Fruit fly (Drosophila melanogaster) S2 (cell line): ENCODE results near the gene Srrm234.

ENCODE experiments used
- CG8478 ChIP-seq: fragments of >200 bp; optimal IDR thresholded peaks from 2 replicates; lab custom pipeline; 2018
- CTCF ChIP-seq, 2 experiments: fragments of >200 bp; optimal IDR thresholded peaks; 2 replicates each; lab custom pipeline; 2018

Gene Srrm234

DNA sequence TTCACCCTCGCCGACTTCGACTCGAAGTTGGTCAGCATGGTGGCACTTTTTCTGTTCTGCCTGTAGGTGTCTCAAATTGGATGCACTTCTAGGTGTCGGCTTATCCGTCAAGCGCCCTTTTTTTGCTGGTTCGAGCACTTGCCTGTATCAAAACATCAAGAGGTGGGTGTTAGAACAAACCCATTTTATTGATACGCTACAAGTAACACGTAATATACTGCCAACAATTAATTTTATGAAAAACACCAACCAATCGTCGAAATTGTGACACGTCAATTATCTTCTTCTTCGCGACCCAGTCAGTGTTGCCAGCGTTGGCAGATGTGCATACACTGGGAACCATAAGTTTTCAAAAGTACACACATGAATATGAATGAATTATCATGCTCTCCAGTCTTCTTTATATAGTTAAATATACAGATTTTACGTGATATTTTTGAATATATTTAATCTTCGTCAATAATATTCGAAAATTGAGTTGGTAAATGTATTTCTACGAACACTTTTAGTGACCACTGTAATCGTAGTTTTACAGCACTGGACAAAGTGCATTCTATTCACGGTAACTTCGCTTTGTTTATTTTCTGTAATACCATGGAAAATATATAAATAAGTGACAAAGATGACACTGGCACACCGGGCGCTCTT, 19.8 kb downstream of the Srrm234 start, which contains the start of the genes alphaCOP and CG13919:
Gene alphaCOP, minus strand, starts transcription at position 280 of the 648 bp plus-strand sequence.
Gene CG13919, plus strand, starts transcription at position 548 of the 648 bp plus-strand sequence.
- TF ChIP-seq CTCF (optimal IDR thresholded peaks at IDR 0.05; lab: Kevin White, UChicago) (no peak), CG8478 (lab: Kevin White, UChicago) (no peak)

DNA sequence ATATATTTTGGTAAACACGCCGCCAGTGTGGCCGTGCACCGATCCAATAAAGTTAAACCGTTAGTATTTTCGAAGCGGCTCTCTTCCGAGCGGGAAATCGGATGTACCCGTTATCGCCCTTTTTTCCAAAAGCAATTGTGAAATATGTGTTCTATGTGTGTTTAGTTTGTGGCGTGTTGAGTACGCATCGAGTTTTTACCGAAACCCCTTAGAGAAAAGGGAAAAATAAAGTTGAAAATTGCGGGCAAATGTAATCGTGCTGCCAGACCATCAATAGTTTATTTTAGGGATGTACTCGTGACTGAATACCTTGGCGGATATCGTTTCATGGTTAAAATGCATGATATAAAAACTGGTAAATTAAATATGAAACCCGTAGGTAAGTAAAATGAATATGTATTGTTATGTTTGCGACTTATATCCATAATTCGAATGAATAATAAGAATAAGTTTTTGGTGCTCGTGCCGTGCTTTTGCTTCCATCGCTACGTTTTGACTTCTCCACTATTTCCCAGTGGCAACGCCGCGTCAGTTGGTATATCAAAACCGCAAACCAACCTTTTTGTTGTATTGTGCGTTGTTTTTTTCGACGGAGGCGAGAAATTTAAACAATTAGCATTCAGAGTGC, 25.6 kb downstream of the Srrm234 start, which contains the start of the genes Mettl2 and Bgb:
Gene Mettl2, minus strand, starts transcription at position 51 of the 628 bp plus-strand sequence.
Gene Bgb, plus strand, starts transcription at position 527 of the 628 bp plus-strand sequence.
- TF ChIP-seq CG8478 (lab: Kevin White, UChicago) (no peak), CTCF (optimal IDR thresholded peaks at IDR 0.05; lab: Kevin White, UChicago) (peak in 1 of 2 experiments; percentile 13)

DNA sequence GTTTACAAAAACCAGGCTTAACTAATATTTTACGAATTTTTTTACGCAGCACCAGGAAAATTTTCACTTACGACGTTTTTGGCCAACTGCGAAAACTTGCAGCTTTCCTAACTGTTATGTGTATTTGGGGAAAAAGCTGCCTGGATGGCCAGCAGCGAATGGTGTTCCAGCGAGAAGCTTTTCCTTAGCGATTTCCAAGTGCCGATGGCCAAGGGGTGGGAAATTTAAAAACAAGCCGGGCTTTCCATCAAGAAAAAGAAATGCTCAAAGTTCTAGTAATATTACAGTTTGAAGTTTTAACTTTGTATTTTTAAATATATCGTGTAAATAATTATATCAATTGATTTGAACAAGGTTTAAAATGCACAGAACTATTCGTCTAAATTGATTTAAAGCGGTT, 27.2 kb downstream of the Srrm234 start, which contains the start of gene nSyb:
Gene nSyb, minus strand, starts transcription at position 101 of the 400 bp plus-strand sequence.
- no peak for TF ChIP-seq CTCF (optimal IDR thresholded peaks at IDR 0.05; lab: Kevin White, UChicago)
- TF ChIP-seq CG8478 (lab: Kevin White, UChicago), result no peak

DNA sequence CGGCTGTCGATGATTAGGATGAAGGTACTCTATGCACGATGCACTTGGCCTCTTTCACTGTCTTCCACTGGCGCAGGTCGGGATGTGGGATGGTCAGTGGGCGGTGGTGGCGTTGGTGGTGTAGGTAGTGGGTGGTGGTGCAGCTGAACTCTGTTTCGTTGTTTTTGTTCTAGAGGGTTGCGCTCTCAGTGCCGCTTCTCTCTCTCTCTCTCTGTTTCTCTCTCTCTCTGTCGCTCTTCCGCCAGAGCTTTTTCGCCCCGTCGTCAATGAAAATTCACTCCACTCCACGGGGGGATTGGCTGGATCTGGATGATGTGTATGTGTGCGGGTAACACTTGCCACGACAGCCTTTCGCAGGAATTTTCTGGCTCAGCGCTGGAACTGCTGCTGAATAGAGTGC, 28.0 kb downstream of the Srrm234 start:
- no peak for TF ChIP-seq CG8478 (lab: Kevin White, UChicago)
- TF ChIP-seq CTCF (optimal IDR thresholded peaks at IDR 0.05; lab: Kevin White, UChicago), result no peak

DNA sequence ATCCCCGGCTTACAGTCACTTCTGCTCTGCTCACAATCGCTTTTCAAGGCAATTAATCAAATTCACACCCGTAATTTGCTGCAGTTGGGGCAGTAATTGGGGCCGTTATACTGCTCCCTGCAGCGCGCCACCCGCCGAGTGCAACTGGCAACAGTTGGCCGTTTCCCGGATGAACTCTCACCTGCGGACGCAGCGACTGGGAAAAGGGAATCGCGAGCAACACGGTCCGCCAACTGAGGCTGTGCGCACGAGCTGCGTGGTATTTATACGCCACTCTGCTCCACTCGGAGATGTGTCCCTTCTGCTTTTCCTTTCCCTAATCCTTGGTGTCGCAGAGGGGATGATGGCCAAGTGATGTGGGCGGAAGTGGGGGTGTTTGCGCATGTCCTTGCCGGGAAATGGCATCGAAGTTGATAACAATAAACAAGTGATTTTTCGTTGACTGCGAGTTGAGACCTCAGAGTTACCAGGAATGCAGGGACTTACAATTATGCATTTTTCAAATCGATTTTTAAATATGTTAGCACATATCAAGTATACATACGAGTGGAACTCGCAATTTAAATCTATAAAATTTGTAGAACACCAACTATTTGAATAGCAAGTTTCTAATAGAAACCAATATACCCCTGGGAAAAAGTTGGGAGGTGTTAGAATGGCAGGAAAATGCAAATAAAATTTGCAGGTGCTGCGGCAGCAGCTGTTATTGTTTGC, 35.6 kb downstream of the Srrm234 start, which contains the start of gene GC:
Gene GC, minus strand, starts transcription at position 238 of the 714 bp plus-strand sequence.
- no peak for TF ChIP-seq CG8478 (lab: Kevin White, UChicago)

DNA sequence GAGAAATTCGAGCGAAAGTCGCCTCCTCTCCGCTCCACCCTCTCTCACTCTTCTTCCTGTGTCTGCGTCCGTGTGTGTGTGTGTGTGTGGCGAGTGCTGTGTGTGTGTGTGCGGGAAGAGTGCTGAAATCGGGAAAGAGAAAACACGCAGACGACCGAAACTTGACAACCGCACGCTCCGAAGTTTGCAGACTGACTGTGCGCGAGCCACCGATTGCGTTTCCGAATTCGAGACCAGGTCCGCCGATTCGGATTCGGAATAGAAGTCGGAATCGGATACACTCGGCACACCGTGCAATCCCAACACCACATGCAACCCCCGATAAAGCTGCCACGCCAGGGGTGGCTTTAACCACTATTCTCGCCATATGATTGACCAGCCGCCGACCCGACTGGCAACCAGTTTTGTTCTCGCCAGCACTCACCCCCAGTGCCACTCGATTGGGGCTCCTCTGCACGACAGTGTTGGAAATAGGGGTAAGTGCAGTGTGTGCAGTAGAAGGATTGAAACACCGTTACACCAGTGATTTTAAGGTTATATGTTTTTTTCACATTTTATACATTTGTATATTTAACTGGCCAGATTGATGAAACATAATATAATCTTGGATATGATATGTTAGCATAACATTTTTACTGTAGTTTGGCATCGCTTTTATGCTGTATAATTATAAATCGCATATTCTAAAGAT, 36.5 kb downstream of the Srrm234 start, which contains the start of gene CG13928:
Gene CG13928, minus strand, starts transcription at position 202 of the 691 bp plus-strand sequence.
- TF ChIP-seq CTCF (optimal IDR thresholded peaks at IDR 0.05; lab: Kevin White, UChicago) (no peak), CG8478 (lab: Kevin White, UChicago) (no peak)

DNA sequence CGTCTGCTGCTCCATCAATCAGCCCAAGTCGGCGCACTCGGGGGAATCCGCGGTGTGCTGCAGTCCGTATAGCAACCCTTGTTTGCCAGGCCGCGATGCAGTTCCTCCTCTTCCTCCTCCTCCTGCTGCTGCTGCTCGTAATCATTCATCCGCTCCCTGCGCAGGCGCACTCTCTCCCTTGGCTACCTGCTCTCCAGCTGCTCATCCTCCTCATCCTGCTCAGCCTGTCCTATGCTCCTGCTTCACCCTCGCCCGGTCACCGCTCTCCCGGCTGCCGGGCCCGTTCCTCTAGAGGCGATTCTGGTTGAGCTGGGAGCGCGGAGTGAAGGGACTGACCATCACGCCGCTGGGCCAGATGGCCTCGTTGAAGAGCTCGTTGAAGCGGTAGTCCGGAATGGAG, 37.9 kb downstream of the Srrm234 start:
- TF ChIP-seq CTCF (optimal IDR thresholded peaks at IDR 0.05; lab: Kevin White, UChicago), result no peak
- TF ChIP-seq CG8478 (lab: Kevin White, UChicago), result no peak

DNA sequence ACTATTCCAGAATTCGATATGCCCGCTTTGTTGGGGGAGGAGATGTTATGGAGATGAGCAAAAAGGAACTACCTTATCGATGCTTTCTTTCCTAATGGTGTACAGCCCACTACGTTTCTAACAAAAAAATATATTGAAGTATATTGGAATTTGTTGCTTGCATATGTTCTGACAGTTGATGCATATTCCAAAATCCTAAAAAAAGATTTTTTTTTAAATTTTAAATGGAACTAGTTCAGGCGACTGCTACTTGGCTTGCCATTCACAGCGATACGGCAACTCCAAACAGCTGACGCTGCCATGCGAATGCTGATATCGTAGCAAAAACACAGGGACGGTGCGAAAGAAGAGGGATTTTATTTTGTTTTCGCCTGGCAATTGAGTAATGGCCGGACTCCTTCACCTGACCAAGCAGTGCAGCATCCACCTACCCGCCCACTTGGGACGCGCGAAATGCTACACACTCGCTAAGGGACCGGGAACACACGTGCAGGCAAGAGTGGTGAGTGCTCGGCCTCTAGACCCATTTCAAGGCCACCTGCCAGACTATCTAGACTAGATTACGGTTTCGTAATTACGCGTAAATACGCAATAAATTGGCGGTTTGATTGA, 46.6 kb downstream of the Srrm234 start, which contains the start of the genes CG13926, ABCB7 and CG33230:
Gene CG13926, minus strand, starts transcription at position 43 of the 612 bp plus-strand sequence.
Gene ABCB7, plus strand, starts transcription at position 299 of the 612 bp plus-strand sequence.
Gene CG33230, plus strand, starts transcription at position 299 of the 612 bp plus-strand sequence.
- TF ChIP-seq CTCF (optimal IDR thresholded peaks at IDR 0.05; lab: Kevin White, UChicago) (no peak), CG8478 (lab: Kevin White, UChicago) (no peak)

DNA sequence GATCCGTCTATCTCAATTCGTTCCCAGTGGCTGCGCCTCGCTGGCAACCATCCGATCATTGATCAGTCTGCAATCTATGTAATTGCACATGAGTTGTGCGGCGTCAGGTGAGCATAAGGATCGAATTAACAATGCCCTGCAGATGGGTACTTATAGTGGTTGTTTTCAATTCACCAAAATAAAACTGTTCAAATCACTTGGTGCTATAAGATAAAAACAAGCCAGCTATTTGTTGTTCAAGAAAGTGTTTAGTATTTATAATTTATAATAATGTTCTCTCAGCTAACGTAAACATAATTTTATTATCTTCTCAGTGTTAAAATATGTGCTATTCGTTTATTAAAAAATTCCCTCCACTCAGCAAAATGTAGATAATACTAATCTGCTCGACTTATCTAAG, 49.2 kb downstream of the Srrm234 start, which contains the start of gene CG12105:
Gene CG12105, minus strand, starts transcription at position 101 of the 400 bp plus-strand sequence.
- no peak for TF ChIP-seq CG8478 (lab: Kevin White, UChicago)
- TF ChIP-seq CTCF (optimal IDR thresholded peaks at IDR 0.05; lab: Kevin White, UChicago), result no peak

DNA sequence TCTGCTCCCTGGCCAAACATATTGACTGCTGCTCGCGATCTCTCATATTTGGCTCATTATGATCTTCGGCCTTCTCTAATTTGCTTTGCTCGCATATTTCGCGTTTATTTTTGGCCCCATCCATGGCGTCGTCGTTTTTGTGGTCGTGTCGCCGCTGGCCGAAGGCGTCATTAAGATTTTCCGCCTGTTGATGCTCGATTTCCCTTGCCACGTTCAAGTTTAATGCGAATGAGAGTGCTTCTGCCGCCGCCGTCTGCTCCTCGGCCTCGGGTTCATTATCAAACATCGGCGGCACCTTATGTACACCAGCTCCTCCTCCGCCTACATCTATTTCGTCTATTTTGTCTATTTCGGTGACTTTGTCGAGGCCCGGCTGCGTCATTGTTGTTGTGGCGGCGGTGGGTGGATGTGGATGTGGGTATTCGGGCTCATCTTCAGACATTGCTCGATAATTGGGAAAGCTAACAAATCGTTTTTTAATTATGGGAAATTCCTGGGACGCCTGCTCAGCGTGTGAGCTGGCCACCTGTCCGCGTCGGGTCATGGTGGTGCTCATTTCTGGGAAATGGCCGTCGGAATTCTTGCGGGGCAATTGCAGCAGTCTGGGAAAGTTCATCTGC, 50.3 kb downstream of the Srrm234 start:
- TF ChIP-seq CG8478 (lab: Kevin White, UChicago), result no peak
- TF ChIP-seq CTCF (optimal IDR thresholded peaks at IDR 0.05; lab: Kevin White, UChicago), result no peak

DNA sequence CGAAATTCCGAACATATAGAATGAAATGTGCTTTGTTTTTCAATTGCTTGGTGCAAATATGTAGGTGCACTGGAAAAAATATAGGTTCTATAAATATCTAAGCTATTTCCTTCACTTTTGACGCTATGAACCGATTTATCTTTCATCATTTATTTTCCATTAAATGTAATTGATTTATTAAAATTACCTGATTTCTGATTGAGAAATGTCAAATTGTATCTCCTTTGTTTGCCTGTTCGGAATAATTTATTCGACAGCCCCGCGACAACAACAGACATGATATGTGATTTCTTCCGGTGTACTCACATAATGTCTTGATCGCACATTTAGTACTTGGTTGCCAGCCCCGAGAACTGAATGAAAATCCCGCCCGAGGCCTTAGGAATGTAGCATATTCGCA, 55.3 kb downstream of the Srrm234 start:
- TF ChIP-seq CTCF (optimal IDR thresholded peaks at IDR 0.05; lab: Kevin White, UChicago) (no peak), CG8478 (lab: Kevin White, UChicago) (no peak)
